Fruit fly (Drosophila melanogaster) whole organism, prepupa: ENCODE measurements around the gene CG31875.

ENCODE experiments used
- CG10631 ChIP-seq: fragments of 200-800 bp; sonication (Bioruptor generic); optimal IDR thresholded peaks from 2 replicates; lab custom pipeline; 2016; ENCODE audit warnings: missing biosample characterization, missing genetic modification characterization
- CG10669 ChIP-seq: fragments of 200-800 bp; sonication (Bioruptor generic); optimal IDR thresholded peaks from 3 replicates; lab custom pipeline; 2018; ENCODE audit warnings: missing biosample characterization, mild to moderate bottlenecking, missing genetic modification characterization, moderate library complexity
- CG11294 ChIP-seq: fragments of 200-800 bp; sonication (Bioruptor generic); IDR thresholded peaks from 2 replicates; pipeline ENCODE4 v1.3.6; 2022; ENCODE audit warnings: missing biosample characterization, missing genetic modification characterization
- CG11762 ChIP-seq: fragments of 200-800 bp; sonication (Bioruptor generic); optimal IDR thresholded peaks from 3 replicates; lab custom pipeline; 2016; ENCODE audit warnings: missing biosample characterization, missing genetic modification characterization; ENCODE audit not compliant: insufficient read depth
- CG11902 ChIP-seq: fragments of 200-800 bp; sonication (Bioruptor generic); optimal IDR thresholded peaks from 3 replicates; lab custom pipeline; 2016; ENCODE audit warnings: missing biosample characterization, missing genetic modification characterization
- CG15336 ChIP-seq: fragments of 200-800 bp; sonication (Bioruptor generic); IDR thresholded peaks from 2 replicates; pipeline ENCODE4 v1.3.6; 2022; ENCODE audit warnings: missing biosample characterization, missing genetic modification characterization
- CG16779 ChIP-seq: fragments of 200-800 bp; sonication (Bioruptor generic); optimal IDR thresholded peaks from 3 replicates; lab custom pipeline; 2017; ENCODE audit warnings: missing biosample characterization, mild to moderate bottlenecking, missing genetic modification characterization
- CG3032 ChIP-seq: fragments of 200-800 bp; optimal IDR thresholded peaks from 2 replicates; lab custom pipeline; 2019; ENCODE audit warnings: missing biosample characterization, mild to moderate bottlenecking, missing genetic modification characterization, moderate library complexity
- CG34406 ChIP-seq: fragments of 200-800 bp; sonication (Bioruptor generic); optimal IDR thresholded peaks from 3 replicates; lab custom pipeline; 2016; ENCODE audit warnings: missing biosample characterization, missing genetic modification characterization
- CG3919 ChIP-seq: fragments of 200-800 bp; sonication (Bioruptor generic); optimal IDR thresholded peaks from 3 replicates; lab custom pipeline; 2016; ENCODE audit warnings: missing biosample characterization, missing genetic modification characterization
- CG6276 ChIP-seq: fragments of 200-800 bp; sonication (Bioruptor generic); optimal IDR thresholded peaks from 2 replicates; lab custom pipeline; 2017; ENCODE audit warnings: missing biosample characterization, mild to moderate bottlenecking, missing genetic modification characterization
- CG6792 ChIP-seq: fragments of 200-800 bp; sonication (Bioruptor generic); optimal IDR thresholded peaks from 3 replicates; lab custom pipeline; 2016; ENCODE audit warnings: missing biosample characterization, missing genetic modification characterization
- CG6854 ChIP-seq: fragments of 200-800 bp; sonication (Bioruptor generic); optimal IDR thresholded peaks from 2 replicates; lab custom pipeline; 2017; ENCODE audit warnings: missing biosample characterization, mild to moderate bottlenecking, missing genetic modification characterization
- CG8119 ChIP-seq: fragments of 200-800 bp; sonication (Bioruptor generic); IDR thresholded peaks from 3 replicates; pipeline ENCODE4 v1.3.6; 2022; ENCODE audit warnings: missing biosample characterization, missing genetic modification characterization
- CG8319 ChIP-seq: fragments of 200-800 bp; sonication (Bioruptor generic); optimal IDR thresholded peaks from 3 replicates; lab custom pipeline; 2016; ENCODE audit warnings: missing biosample characterization, missing genetic modification characterization
- CG8632 ChIP-seq: fragments of 200-800 bp; sonication (Bioruptor generic); optimal IDR thresholded peaks from 3 replicates; lab custom pipeline; 2016; ENCODE audit warnings: missing biosample characterization, missing genetic modification characterization
- Eip78C ChIP-seq: fragments of 200-800 bp; sonication (Bioruptor generic); peaks from one replicate; lab custom pipeline; 2016; ENCODE audit warnings: missing biosample characterization, missing genetic modification characterization
- Ets21C ChIP-seq: fragments of 200-800 bp; sonication (Bioruptor generic); optimal IDR thresholded peaks from 3 replicates; lab custom pipeline; 2016; ENCODE audit warnings: missing biosample characterization, missing genetic modification characterization
- Ets96B ChIP-seq: fragments of 200-800 bp; optimal IDR thresholded peaks from 2 replicates; lab custom pipeline; 2019; ENCODE audit warnings: missing biosample characterization, mild to moderate bottlenecking, missing genetic modification characterization, moderate library complexity
- Gug ChIP-seq: fragments of 200-800 bp; sonication (Bioruptor generic); IDR thresholded peaks from 2 replicates; pipeline ENCODE4 v1.3.6; 2022; ENCODE audit warnings: missing biosample characterization, missing genetic modification characterization
- Hr38 ChIP-seq: sonication (Bioruptor generic); optimal IDR thresholded peaks from 2 replicates; lab custom pipeline; 2016; ENCODE audit warnings: missing biosample characterization, missing genetic modification characterization
- Hr39 ChIP-seq: fragments of 200-800 bp; sonication (Bioruptor generic); optimal IDR thresholded peaks from 2 replicates; lab custom pipeline; 2016; ENCODE audit warnings: missing biosample characterization, missing genetic modification characterization
- Hr4 ChIP-seq: fragments of 200-800 bp; sonication (Bioruptor generic); optimal IDR thresholded peaks from 3 replicates; lab custom pipeline; 2016; ENCODE audit warnings: missing biosample characterization, missing genetic modification characterization
- Lpt ChIP-seq: fragments of 200-800 bp; sonication (Bioruptor generic); optimal IDR thresholded peaks from 3 replicates; lab custom pipeline; 2016; ENCODE audit warnings: missing biosample characterization, missing genetic modification characterization
- OdsH ChIP-seq: fragments of 200-800 bp; sonication (Bioruptor generic); optimal IDR thresholded peaks from 3 replicates; lab custom pipeline; 2016; ENCODE audit warnings: missing biosample characterization, missing genetic modification characterization
- Smox ChIP-seq: fragments of 200-800 bp; sonication (Bioruptor generic); optimal IDR thresholded peaks from 3 replicates; lab custom pipeline; 2016; ENCODE audit warnings: missing biosample characterization, missing genetic modification characterization
- Sox14 ChIP-seq: fragments of 200-800 bp; sonication (Bioruptor generic); optimal IDR thresholded peaks from 3 replicates; lab custom pipeline; 2016; ENCODE audit warnings: missing biosample characterization, missing genetic modification characterization
- achi ChIP-seq: fragments of 200-800 bp; sonication (Bioruptor generic); optimal IDR thresholded peaks from 3 replicates; lab custom pipeline; 2016; ENCODE audit warnings: missing biosample characterization, missing genetic modification characterization
- acj6 ChIP-seq: fragments of 200-800 bp; sonication (Bioruptor generic); optimal IDR thresholded peaks from 3 replicates; lab custom pipeline; 2016; ENCODE audit warnings: missing biosample characterization, missing genetic modification characterization
- cyc ChIP-seq: fragments of 200-800 bp; sonication (Bioruptor generic); optimal IDR thresholded peaks from 3 replicates; lab custom pipeline; 2016; ENCODE audit warnings: missing biosample characterization, missing genetic modification characterization
- dac ChIP-seq: fragments of 200-800 bp; sonication (Bioruptor generic); optimal IDR thresholded peaks from 2 replicates; lab custom pipeline; 2017; ENCODE audit warnings: missing biosample characterization, mild to moderate bottlenecking, missing genetic modification characterization
- dsx ChIP-seq: fragments of 200-800 bp; optimal IDR thresholded peaks from 3 replicates; lab custom pipeline; 2019; ENCODE audit warnings: missing biosample characterization, mild to moderate bottlenecking, missing genetic modification characterization, moderate library complexity; ENCODE audit not compliant: poor library complexity, severe bottlenecking
- eg ChIP-seq: fragments of 200-800 bp; sonication (Bioruptor generic); IDR thresholded peaks from 3 replicates; pipeline ENCODE4 v1.3.6; 2022; ENCODE audit warnings: missing biosample characterization, missing genetic modification characterization
- esn ChIP-seq: fragments of 200-800 bp; sonication (Bioruptor generic); optimal IDR thresholded peaks from 2 replicates; lab custom pipeline; 2016; ENCODE audit warnings: missing biosample characterization, mild to moderate bottlenecking, missing genetic modification characterization, moderate library complexity
- fd59A ChIP-seq: fragments of 200-800 bp; sonication (Bioruptor generic); optimal IDR thresholded peaks from 2 replicates; lab custom pipeline; 2017; ENCODE audit warnings: missing biosample characterization, mild to moderate bottlenecking, missing genetic modification characterization, missing genetic modification reagents
- fkh ChIP-seq: fragments of 200-800 bp; sonication (Bioruptor generic); optimal IDR thresholded peaks from 3 replicates; lab custom pipeline; 2017; ENCODE audit warnings: missing biosample characterization, mild to moderate bottlenecking, missing genetic modification characterization, moderate library complexity
- lz ChIP-seq: fragments of 200-800 bp; sonication (Bioruptor generic); optimal IDR thresholded peaks from 3 replicates; lab custom pipeline; 2016; ENCODE audit warnings: missing biosample characterization, missing genetic modification characterization
- net ChIP-seq: fragments of 200-800 bp; sonication (Bioruptor generic); optimal IDR thresholded peaks from 3 replicates; lab custom pipeline; 2016; ENCODE audit warnings: missing biosample characterization, missing genetic modification characterization
- salr ChIP-seq, 2 experiments: fragments of 200-800 bp; sonication (Bioruptor generic); optimal IDR thresholded peaks; 3 replicates each; lab custom pipeline; 2016 to 2018; ENCODE audit warnings: missing biosample characterization in 2 of 2, missing genetic modification characterization in 2 of 2, mild to moderate bottlenecking in 1 of 2
- spab ChIP-seq: fragments of 200-800 bp; sonication (Bioruptor generic); optimal IDR thresholded peaks from 2 replicates; lab custom pipeline; 2017; ENCODE audit warnings: missing biosample characterization, mild to moderate bottlenecking, missing genetic modification characterization, missing genetic modification reagents
- svp ChIP-seq: fragments of 200-800 bp; sonication (Bioruptor generic); peaks from one replicate; lab custom pipeline; 2016; ENCODE audit warnings: missing biosample characterization, missing genetic modification characterization
- topi ChIP-seq: fragments of 200-800 bp; sonication (Bioruptor generic); optimal IDR thresholded peaks from 3 replicates; lab custom pipeline; 2016; ENCODE audit warnings: missing biosample characterization, missing genetic modification characterization
- vri ChIP-seq: fragments of 200-800 bp; sonication (Bioruptor generic); optimal IDR thresholded peaks from 3 replicates; lab custom pipeline; 2016; ENCODE audit warnings: missing biosample characterization, mild to moderate bottlenecking, missing genetic modification characterization

Gene CG31875

DNA sequence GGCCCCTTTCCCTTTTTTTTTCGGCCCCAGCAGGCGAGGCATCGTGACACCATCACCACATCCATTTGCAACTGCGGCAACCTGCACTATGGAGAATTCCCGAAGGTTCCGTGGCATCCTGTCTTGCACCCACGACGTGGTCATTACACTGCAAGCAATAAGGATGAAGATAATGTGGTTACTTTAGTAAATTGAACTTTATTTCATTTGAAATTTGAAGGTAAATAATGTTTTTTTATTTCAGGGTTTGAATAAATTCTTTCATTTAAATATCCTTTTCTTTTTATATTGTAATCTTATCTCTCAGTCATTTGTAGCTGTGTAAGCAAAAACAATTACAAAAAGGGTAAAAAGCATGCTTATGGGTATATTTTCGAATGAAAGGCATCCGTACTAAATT lies 20.7 kb downstream of the CG31875 start (continued):
- TF ChIP-seq OdsH (GFP tag; lab: Kevin White, UChicago) (peak; percentile 27), CG34406 (GFP tag; lab: Kevin White, UChicago) (peak; percentile 26), acj6 (GFP tag; lab: Kevin White, UChicago) (peak; percentile 43), CG6276 (no peak), dsx (peak; percentile 59), salr (GFP tag; optimal IDR thresholded peaks at IDR 0.05; lab: Kevin White, UChicago) (no peak), achi (peak; percentile 31), esn (GFP tag; lab: Kevin White, UChicago) (peak; percentile 17), svp (peak; percentile 79), CG11762 (GFP tag; lab: Kevin White, UChicago) (peak; percentile 19), CG3919 (GFP tag; lab: Kevin White, UChicago) (peak; percentile 61), eg (no peak), topi (GFP tag; lab: Kevin White, UChicago) (peak; percentile 64), CG16779 (no peak), Lpt (GFP tag; lab: Kevin White, UChicago) (no peak), fd59A (GFP tag; lab: Kevin White, UChicago) (no peak)

- no peak for TF ChIP-seq Hr39 (GFP tag; lab: Kevin White, UChicago)
- no peak for TF ChIP-seq CG11762 (GFP tag; lab: Kevin White, UChicago)
- no peak for TF ChIP-seq Lpt (GFP tag; lab: Kevin White, UChicago)
- TF ChIP-seq lz, result no peak
- TF ChIP-seq net (GFP tag; lab: Kevin White, UChicago), result no peak
- no peak for TF ChIP-seq Ets96B
- no peak for TF ChIP-seq CG16779
- TF ChIP-seq achi, result no peak
- TF ChIP-seq, all 60 proteins: peak for 0
These were observed 29.9 kb downstream of the CG31875 start for dm6 chr2L:9972624-9973023.

dm6 chr2L:9968201-9968727 lies 34.3 kb downstream of the CG31875 start:
- peak; percentile 37 for TF ChIP-seq dsx
- peak; percentile 10 for TF ChIP-seq Eip78C (GFP tag; lab: Kevin White, UChicago)
- no peak for TF ChIP-seq CG6854
- TF ChIP-seq, all 60 proteins: peak for 2

dm6 chr2L:9966983-9967737 lies 35.4 kb downstream of the CG31875 start, which contains the start of the genes Dref and RpL13:
TSS of gene Dref (minus strand) at chr2L:9967229.
TSS of gene RpL13 (plus strand) at chr2L:9967313.
- TF ChIP-seq spab (GFP tag; lab: Kevin White, UChicago) (no peak), net (GFP tag; lab: Kevin White, UChicago) (peak; percentile 80), CG15336 (GFP tag; lab: Robert Waterston, UW) (peak; percentile 39; the same call in 1 of the 2 replicates), cyc (GFP tag; lab: Kevin White, UChicago) (peak; percentile 75), Smox (GFP tag; lab: Kevin White, UChicago) (no peak), CG6792 (GFP tag; lab: Kevin White, UChicago) (peak; percentile 66), Gug (GFP tag; lab: Robert Waterston, UW) (peak; percentile 44), CG3032 (tag; lab: Kevin White, UChicago) (peak; percentile 68), fkh (GFP tag; lab: Kevin White, UChicago) (peak; percentile 79), CG8119 (GFP tag; lab: Robert Waterston, UW) (no peak; the same call in 1 of the 3 replicates), CG8632 (GFP tag; lab: Kevin White, UChicago) (peak; percentile 84), acj6 (GFP tag; lab: Kevin White, UChicago) (peak; percentile 72), achi (peak; percentile 82), CG11294 (GFP tag; lab: Robert Waterston, UW) (no peak), CG16779 (peak; percentile 81), Ets21C (GFP tag; lab: Kevin White, UChicago) (peak; percentile 53), fd59A (GFP tag; lab: Kevin White, UChicago) (peak; percentile 60), esn (GFP tag; lab: Kevin White, UChicago) (peak; percentile 91), Hr4 (GFP tag; lab: Kevin White, UChicago) (peak; percentile 73), dac (peak; percentile 46), eg (peak; percentile 83), CG34406 (GFP tag; lab: Kevin White, UChicago) (peak; percentile 79), topi (GFP tag; lab: Kevin White, UChicago) (peak; percentile 85), Sox14 (GFP tag; lab: Kevin White, UChicago) (peak; percentile 78), vri (GFP tag; lab: Kevin White, UChicago) (peak; percentile 92), CG6276 (no peak), CG10631 (GFP tag; lab: Kevin White, UChicago) (no peak), CG10669 (peak; percentile 78), CG11902 (no peak), Hr38 (GFP tag; lab: Kevin White, UChicago) (no peak), CG8319 (GFP tag; lab: Kevin White, UChicago) (peak; percentile 65), Lpt (GFP tag; lab: Kevin White, UChicago) (no peak)
